Fruit fly (Drosophila melanogaster) S2 (cell line): ENCODE measurements around the gene CG31819.

Experiments
- CG8478 ChIP-seq: fragments of >200 bp; optimal IDR thresholded peaks from 2 replicates; lab custom pipeline; 2018
- CTCF ChIP-seq, 2 experiments: fragments of >200 bp; optimal IDR thresholded peaks; 2 replicates each; lab custom pipeline; 2018

- TF ChIP-seq CG8478 (lab: Kevin White, UChicago), result no peak
- no peak for TF ChIP-seq CTCF (optimal IDR thresholded peaks at IDR 0.05; lab: Kevin White, UChicago)
Measured at dm6 chr2L:16165531-16165930, 45.7 kb upstream of the CG31819 start, which contains the start of gene Ca-alpha1D.
